Worm (Caenorhabditis elegans): ENCODE results near the gene K08B12.3.

Gene K08B12.3

DNA sequence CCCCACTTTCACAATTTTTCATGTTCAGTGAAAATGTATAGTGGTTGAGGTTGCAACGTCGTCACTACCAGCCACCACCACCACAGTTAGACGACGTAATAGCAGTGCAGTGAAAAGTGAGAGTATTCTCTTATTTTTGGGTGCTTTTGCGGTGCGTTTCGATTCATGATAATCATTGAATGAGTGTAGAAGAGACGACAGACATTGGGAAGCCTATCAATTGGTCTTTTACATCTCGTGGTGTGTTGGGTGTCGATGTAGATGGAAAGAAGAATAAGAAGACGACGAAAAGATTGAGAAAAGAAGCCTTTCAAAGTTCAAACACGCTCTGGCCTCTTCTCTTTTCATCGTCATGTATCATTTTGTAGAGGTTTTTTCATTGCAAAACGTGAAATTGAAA, 4.9 kb downstream of the K08B12.3 start (continued):
- no peak for TF ChIP-seq unc-130 (GFP tag; optimal IDR thresholded peaks at IDR 0.05)
- no peak for TF ChIP-seq lin-13 (GFP tag; optimal IDR thresholded peaks at IDR 0.05)
- no peak for TF ChIP-seq nhr-42 (GFP tag; IDR thresholded peaks at IDR 0.05)
- no peak for TF ChIP-seq pqm-1 (tag; optimal IDR thresholded peaks at IDR 0.05)
- TF ChIP-seq unc-62 (GFP tag; optimal IDR thresholded peaks at IDR 0.05 in 1 of 2) = peak in 1 of 2 experiments; percentile 45
- TF ChIP-seq unc-62 (tag; optimal IDR thresholded peaks at IDR 0.05) = no peak
- no peak for TF ChIP-seq F10B5.3 (tag; optimal IDR thresholded peaks at IDR 0.05)
- no peak for TF ChIP-seq zfp-2 (tag; optimal IDR thresholded peaks at IDR 0.05)
- no peak for TF ChIP-seq tag-97 (GFP tag; IDR thresholded peaks at IDR 0.05)
- no peak for TF ChIP-seq saeg-2 (GFP tag; IDR thresholded peaks at IDR 0.05)
- TF ChIP-seq nhr-25 (tag; optimal IDR thresholded peaks at IDR 0.05; ENCODE audit: borderline replicate concordance, insufficient read depth) = no peak
- TF ChIP-seq hmg-1.1 (GFP tag; IDR thresholded peaks at IDR 0.05) = 0 out of 2 replicates have a peak, but pooled peaks have one; percentile 40
- no peak for TF ChIP-seq dmd-9 (GFP tag; IDR thresholded peaks at IDR 0.05)
- TF ChIP-seq ceh-82 (tag; optimal IDR thresholded peaks at IDR 0.05) = no peak
- TF ChIP-seq cey-2 (tag; optimal IDR thresholded peaks at IDR 0.05; ENCODE audit: borderline replicate concordance, insufficient read depth) = peak; percentile 0
- TF ChIP-seq zip-2 (tag; optimal IDR thresholded peaks at IDR 0.05) = no peak
- peak; percentile 62 to 86 for TF ChIP-seq mdl-1 (tag; optimal IDR thresholded peaks at IDR 0.05)
- no peak for TF ChIP-seq spr-3 (GFP tag; optimal IDR thresholded peaks at IDR 0.05)
- no peak for TF ChIP-seq daf-16 (GFP tag; optimal IDR thresholded peaks at IDR 0.05)
- peak; percentile 3 for TF ChIP-seq daf-16 (tag; optimal IDR thresholded peaks at IDR 0.05)
- no peak for TF ChIP-seq ZK546.5 (tag; optimal IDR thresholded peaks at IDR 0.05)
- no peak for TF ChIP-seq dmd-8 (GFP tag; IDR thresholded peaks at IDR 0.05)
- no peak for TF ChIP-seq madf-5 (GFP tag; IDR thresholded peaks at IDR 0.05)
- no peak for TF ChIP-seq ZK337.2 (GFP tag; IDR thresholded peaks at IDR 0.05)
- TF ChIP-seq mxl-2 (GFP tag; conservative IDR thresholded peaks at IDR 0.05) = no peak
- TF ChIP-seq lsy-2 (tag; optimal IDR thresholded peaks at IDR 0.05) = peak in 1 of 2 experiments; percentile 59
- no peak for TF ChIP-seq skn-1 (tag; optimal IDR thresholded peaks at IDR 0.05)
- TF ChIP-seq ceh-32 (tag; optimal IDR thresholded peaks at IDR 0.05; ENCODE audit: poor library complexity) = no peak
- TF ChIP-seq nhr-77 (tag; optimal IDR thresholded peaks at IDR 0.05) = peak; percentile 59
- TF ChIP-seq madf-9 (GFP tag; conservative IDR thresholded peaks at IDR 0.05) = no peak
- TF ChIP-seq dmd-6 (GFP tag; IDR thresholded peaks at IDR 0.05) = peak; percentile 95
- no peak for TF ChIP-seq set-16 (GFP tag; IDR thresholded peaks at IDR 0.05)
- TF ChIP-seq Y105C5A.15 (GFP tag; IDR thresholded peaks at IDR 0.05) = no peak
- no peak for TF ChIP-seq dpl-1 (GFP tag; optimal IDR thresholded peaks at IDR 0.05)
- no peak for TF ChIP-seq T20F7.1 (GFP tag; optimal IDR thresholded peaks at IDR 0.05)
- no peak for TF ChIP-seq lim-7 (GFP tag; IDR thresholded peaks at IDR 0.05)
- TF ChIP-seq hlh-30 (tag; optimal IDR thresholded peaks at IDR 0.05; ENCODE audit: insufficient read depth) = peak; percentile 69
- no peak for TF ChIP-seq snpc-4 (tag; optimal IDR thresholded peaks at IDR 0.05)
- peak; percentile 82 for TF ChIP-seq nhr-28 (tag; optimal IDR thresholded peaks at IDR 0.05)
- TF ChIP-seq arid-1 (GFP tag; conservative IDR thresholded peaks at IDR 0.05) = no peak
- peak; percentile 4 for TF ChIP-seq gei-8 (GFP tag; optimal IDR thresholded peaks at IDR 0.05)
- TF ChIP-seq Y5F2A.4 (GFP tag; optimal IDR thresholded peaks at IDR 0.05) = no peak
- TF ChIP-seq sdz-12 (GFP tag; optimal IDR thresholded peaks at IDR 0.05) = no peak
- no peak; the same call in 1 of the 2 replicates for TF ChIP-seq mdt-29 (GFP tag; IDR thresholded peaks at IDR 0.05)
- TF ChIP-seq F44E2.7 (GFP tag; IDR thresholded peaks at IDR 0.05) = no peak
- TF ChIP-seq zag-1 (tag; optimal IDR thresholded peaks at IDR 0.05) = no peak
- peak; percentile 63 for TF ChIP-seq dve-1 (tag; optimal IDR thresholded peaks at IDR 0.05; ENCODE audit: insufficient read depth)
- no peak for TF ChIP-seq fkh-10 (GFP tag; optimal IDR thresholded peaks at IDR 0.05)
- TF ChIP-seq php-3 (GFP tag; IDR thresholded peaks at IDR 0.05) = no peak
- TF ChIP-seq daf-12 (tag; optimal IDR thresholded peaks at IDR 0.05) = no peak
- no peak for TF ChIP-seq ceh-44 (GFP tag; IDR thresholded peaks at IDR 0.05)
- peak; percentile 54 for TF ChIP-seq nhr-10 (tag; optimal IDR thresholded peaks at IDR 0.05)
